Fruit fly (Drosophila melanogaster): ENCODE measurements around the gene CG14431.

Gene CG14431

dm6 chrX:6868629-6869579, 39.2 kb upstream of the CG14431 start:
- TF ChIP-seq CG8478 (optimal IDR thresholded peaks at IDR 0.05) (no peak), CTCF (optimal IDR thresholded peaks at IDR 0.05) (no peak)

DNA sequence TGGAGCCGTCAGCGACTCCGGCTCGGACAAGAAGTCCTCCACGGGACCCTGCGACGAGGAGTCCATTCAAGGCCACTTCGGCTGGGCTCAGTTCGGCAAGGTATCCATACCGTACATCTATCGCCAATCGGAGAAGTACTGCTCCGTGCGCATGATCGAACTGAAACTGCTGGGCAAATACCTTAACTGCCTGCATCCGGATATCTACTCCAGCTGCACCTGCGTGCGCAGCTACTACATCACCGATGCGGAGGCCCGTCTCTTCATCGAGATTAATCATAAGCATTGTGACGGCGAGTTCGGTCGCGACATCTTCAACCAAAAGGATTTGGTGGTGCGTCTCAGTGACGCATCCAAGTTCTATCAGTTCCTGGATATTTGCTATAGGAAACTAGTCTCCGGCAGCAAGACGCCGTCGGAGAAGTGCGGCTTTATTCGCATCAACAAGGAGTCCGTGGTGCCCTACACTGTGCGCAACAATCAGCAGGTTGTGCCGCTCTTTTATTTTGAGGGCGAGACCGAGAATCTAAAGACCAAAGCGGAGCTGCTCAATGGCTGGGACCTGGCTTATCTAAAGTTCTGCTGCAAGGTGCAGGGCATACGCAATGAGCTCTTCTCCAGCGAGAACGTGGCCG, 38.2 kb upstream of the CG14431 start:
- TF ChIP-seq CTCF (optimal IDR thresholded peaks at IDR 0.05) (no peak), CG8478 (optimal IDR thresholded peaks at IDR 0.05) (no peak)

DNA sequence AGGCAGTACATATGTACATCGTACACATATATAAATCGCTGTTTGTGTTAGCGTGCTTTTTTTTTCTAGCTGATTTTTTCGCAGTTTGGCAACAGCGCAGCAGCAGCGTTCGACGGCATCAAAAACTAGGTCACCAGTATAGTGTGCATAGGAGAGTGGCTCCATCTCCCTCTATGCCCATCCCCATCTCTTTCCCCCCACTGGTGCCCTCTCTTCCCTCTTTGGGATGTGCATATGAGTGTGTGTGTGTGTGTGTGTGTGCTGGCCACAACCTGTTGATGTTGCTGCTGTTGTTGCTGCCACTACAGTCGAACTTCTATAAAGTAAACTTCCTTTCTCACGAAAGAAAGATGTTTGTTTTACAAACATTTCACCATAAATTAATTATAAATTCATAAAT, 36.3 kb upstream of the CG14431 start:
- TF ChIP-seq CTCF (optimal IDR thresholded peaks at IDR 0.05): no peak
- TF ChIP-seq CG8478 (optimal IDR thresholded peaks at IDR 0.05): no peak

- no peak for TF ChIP-seq CG8478 (optimal IDR thresholded peaks at IDR 0.05)
- no peak for TF ChIP-seq CTCF (optimal IDR thresholded peaks at IDR 0.05)
Measured at dm6 chrX:6874918-6875454, 33.1 kb upstream of the CG14431 start.

- TF ChIP-seq CG8478 (optimal IDR thresholded peaks at IDR 0.05) (no peak), CTCF (optimal IDR thresholded peaks at IDR 0.05) (no peak)
Measured at dm6 chrX:6875773-6876172, 32.3 kb upstream of the CG14431 start.

- no peak for TF ChIP-seq CG8478 (optimal IDR thresholded peaks at IDR 0.05)
- no peak for TF ChIP-seq CTCF (optimal IDR thresholded peaks at IDR 0.05)
Measured at dm6 chrX:6876343-6876742, 31.7 kb upstream of the CG14431 start.

- TF ChIP-seq CTCF (optimal IDR thresholded peaks at IDR 0.05) (no peak), CG8478 (optimal IDR thresholded peaks at IDR 0.05) (no peak)
Measured at dm6 chrX:6898147-6898546, 9.9 kb upstream of the CG14431 start.

- TF ChIP-seq CG8478 (optimal IDR thresholded peaks at IDR 0.05) (no peak), CTCF (optimal IDR thresholded peaks at IDR 0.05) (no peak)
Measured at dm6 chrX:6906670-6907069, 1.4 kb upstream of the CG14431 start.

DNA sequence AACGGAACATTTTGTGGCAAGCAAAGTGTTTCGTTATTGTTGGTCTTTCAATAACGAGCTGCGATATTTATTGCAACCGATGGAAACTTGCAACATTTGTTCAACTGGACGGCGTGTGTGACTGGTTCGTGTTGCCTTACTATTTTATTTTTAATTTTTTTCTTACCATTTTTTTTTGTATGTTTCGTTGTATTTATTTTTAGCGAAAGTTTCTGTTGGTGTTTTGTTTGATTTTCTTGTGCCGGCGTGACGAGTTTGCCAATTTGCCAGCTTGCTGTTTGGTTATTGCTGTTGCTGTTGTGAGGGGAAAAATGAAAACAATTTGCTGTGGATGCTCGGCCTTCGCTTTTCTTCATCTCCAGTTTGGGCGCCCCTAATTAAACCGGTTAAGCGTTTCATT, 1.1 kb downstream of the CG14431 start:
- TF ChIP-seq CG8478 (optimal IDR thresholded peaks at IDR 0.05): no peak
- no peak for TF ChIP-seq CTCF (optimal IDR thresholded peaks at IDR 0.05)

DNA sequence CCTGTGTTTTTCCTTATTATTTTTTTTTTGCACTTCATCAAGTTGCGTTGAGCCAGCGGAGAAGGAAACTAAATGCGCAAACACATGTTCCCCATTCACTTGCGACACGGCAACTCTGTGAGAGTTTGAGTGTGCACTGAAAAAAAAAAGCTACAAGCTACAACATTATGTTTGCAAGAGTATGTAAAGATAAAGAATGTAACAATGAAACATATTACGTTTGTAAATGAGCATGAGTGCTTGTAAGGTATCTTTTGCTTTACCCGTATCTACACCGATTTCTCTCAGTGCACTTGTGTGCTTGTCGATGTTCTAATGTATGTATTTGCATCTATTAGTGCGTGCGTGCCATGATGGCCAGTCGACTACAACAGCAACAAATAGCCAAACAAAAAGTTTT, 4.2 kb downstream of the CG14431 start:
- TF ChIP-seq CTCF (optimal IDR thresholded peaks at IDR 0.05) (no peak), CG8478 (optimal IDR thresholded peaks at IDR 0.05) (no peak)

DNA sequence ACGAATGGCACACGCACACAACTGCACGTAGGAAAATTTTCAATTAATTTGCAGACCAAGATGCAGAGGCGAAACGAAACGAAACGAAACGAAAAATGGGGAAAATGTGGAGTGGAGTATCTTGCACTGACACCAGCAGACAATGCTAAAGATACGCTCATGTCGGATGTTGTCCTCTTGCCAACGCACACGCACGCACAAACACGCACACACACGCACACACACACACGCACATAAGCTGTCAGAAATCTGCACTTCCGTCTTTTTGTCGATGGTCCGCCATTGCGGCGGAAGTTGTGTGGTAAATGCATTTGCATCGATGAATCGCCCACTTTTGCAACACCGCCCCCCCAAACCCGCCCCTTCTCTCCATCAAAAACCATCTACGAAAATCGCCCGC, 21.0 kb downstream of the CG14431 start:
- TF ChIP-seq CTCF (optimal IDR thresholded peaks at IDR 0.05) (no peak), CG8478 (optimal IDR thresholded peaks at IDR 0.05) (no peak)

DNA sequence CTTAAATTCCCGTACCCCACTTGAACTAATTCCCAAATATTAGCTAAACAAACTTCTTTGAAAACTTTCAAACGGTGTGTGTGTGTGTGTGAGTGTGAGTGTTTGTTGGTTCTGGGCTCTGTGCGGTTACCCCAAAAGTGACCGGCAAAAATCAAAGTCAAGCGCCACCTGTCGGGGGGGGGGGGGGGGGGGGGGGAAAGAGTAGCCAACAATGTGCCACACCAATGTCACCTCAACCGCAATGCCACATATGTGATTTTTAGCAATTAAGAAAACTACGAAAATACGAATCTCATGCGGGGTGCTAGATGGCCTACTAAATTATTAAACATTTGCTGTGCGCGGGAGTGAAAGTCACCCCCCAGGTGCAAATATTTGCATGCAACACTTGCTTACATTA, 25.7 kb downstream of the CG14431 start:
- TF ChIP-seq CG8478 (optimal IDR thresholded peaks at IDR 0.05): no peak
- no peak for TF ChIP-seq CTCF (optimal IDR thresholded peaks at IDR 0.05)

dm6 chrX:6936884-6937283, 28.8 kb downstream of the CG14431 start:
- TF ChIP-seq CG8478 (optimal IDR thresholded peaks at IDR 0.05) (no peak), CTCF (optimal IDR thresholded peaks at IDR 0.05) (no peak)

dm6 chrX:6937417-6937816, 29.3 kb downstream of the CG14431 start:
- TF ChIP-seq CTCF (optimal IDR thresholded peaks at IDR 0.05) (no peak), CG8478 (optimal IDR thresholded peaks at IDR 0.05) (no peak)

dm6 chrX:6968564-6968963, 60.5 kb downstream of the CG14431 start, which contains the start of gene Setd3:
Gene Setd3 (minus strand): TSS chrX:6968750.
- TF ChIP-seq CTCF (optimal IDR thresholded peaks at IDR 0.05) (no peak), CG8478 (optimal IDR thresholded peaks at IDR 0.05) (no peak)
